Worm (Caenorhabditis elegans) whole organism, L3 larva: ENCODE results near the gene C24H12.4.

Experiments
- ama-1 ChIP-seq: fragments of 150-350 bp; optimal IDR thresholded peaks from 2 replicates; lab custom pipeline; 2018
- ceh-9 ChIP-seq: sonication (generic microtip); optimal IDR thresholded peaks from 2 replicates; lab custom pipeline; 2018; ENCODE audit warnings: missing biosample characterization, missing genetic modification characterization
- elt-2 ChIP-seq: sonication (generic microtip); optimal IDR thresholded peaks from 2 replicates; lab custom pipeline; 2016; ENCODE audit warnings: missing genetic modification reagents, mild to moderate bottlenecking, missing genetic modification characterization, missing compliant biosample characterization
- elt-3 ChIP-seq, 3 experiments: fragments of 150-350 bp in 1 of 3; sonication (generic microtip) in 2 of 3; optimal IDR thresholded peaks; 2 replicates in 2 of 3; 4 replicates in 1 of 3; lab custom pipeline; 2014 to 2017; ENCODE audit warnings: missing biosample characterization in 3 of 3, missing genetic modification characterization in 3 of 3
- fkh-10 ChIP-seq: sonication (generic microtip); optimal IDR thresholded peaks from 2 replicates; lab custom pipeline; 2017; ENCODE audit warnings: missing biosample characterization, missing genetic modification reagents, missing genetic modification characterization
- fkh-2 ChIP-seq: fragments of 150-350 bp; optimal IDR thresholded peaks from 2 replicates; lab custom pipeline; 2014; ENCODE audit warnings: missing biosample characterization, missing genetic modification reagents, missing genetic modification characterization
- nfya-1 ChIP-seq: sonication (generic microtip); optimal IDR thresholded peaks from 2 replicates; lab custom pipeline; 2017; ENCODE audit warnings: missing genetic modification characterization, mild to moderate bottlenecking, missing compliant biosample characterization, antibody characterized with exemption, moderate library complexity; ENCODE audit not compliant: insufficient read depth
- nhr-11 ChIP-seq: fragments of 150-350 bp; optimal IDR thresholded peaks from 2 replicates; lab custom pipeline; 2014; ENCODE audit warnings: missing biosample characterization, missing genetic modification characterization
- nhr-23 ChIP-seq: fragments of 150-350 bp; optimal IDR thresholded peaks from 2 replicates; lab custom pipeline; 2014; ENCODE audit warnings: missing biosample characterization, missing genetic modification reagents, missing genetic modification characterization
- nhr-237 ChIP-seq: fragments of 150-350 bp; optimal IDR thresholded peaks from 2 replicates; lab custom pipeline; 2014; ENCODE audit warnings: missing biosample characterization, missing genetic modification characterization
- nhr-28 ChIP-seq: fragments of 150-350 bp; optimal IDR thresholded peaks from 2 replicates; lab custom pipeline; 2014; ENCODE audit warnings: missing biosample characterization, missing genetic modification characterization
- snpc-4 ChIP-seq: fragments of 150-350 bp; optimal IDR thresholded peaks from 2 replicates; lab custom pipeline; 2014; ENCODE audit warnings: missing biosample characterization, missing genetic modification characterization
- unc-39 ChIP-seq: sonication (generic microtip); optimal IDR thresholded peaks from 4 replicates; lab custom pipeline; 2017; ENCODE audit warnings: missing biosample characterization, missing genetic modification characterization
- ztf-11 ChIP-seq: fragments of 150-350 bp; optimal IDR thresholded peaks from 2 replicates; lab custom pipeline; 2014; ENCODE audit warnings: missing biosample characterization, missing genetic modification characterization

- TF ChIP-seq nhr-28 (tag; lab: Kevin White, UChicago): no peak
- TF ChIP-seq fkh-10 (GFP tag; lab: Kevin White, UChicago): no peak
- TF ChIP-seq fkh-2: no peak
- no peak for TF ChIP-seq nfya-1 (tag; lab: Kevin White, UChicago)
- no peak for TF ChIP-seq nhr-11 (tag; lab: Kevin White, UChicago)
- no peak for TF ChIP-seq snpc-4
- TF ChIP-seq elt-3 (tag; optimal IDR thresholded peaks at IDR 0.05; lab: Kevin White, UChicago): no peak
- TF ChIP-seq nhr-23 (tag; lab: Kevin White, UChicago): no peak
- no peak for TF ChIP-seq ama-1 (lab: Kevin White, UChicago)
- no peak for TF ChIP-seq unc-39 (tag; lab: Kevin White, UChicago)
- no peak for TF ChIP-seq ztf-11 (tag; lab: Kevin White, UChicago)
- TF ChIP-seq nhr-237: no peak
- no peak for TF ChIP-seq ceh-9 (tag; lab: Kevin White, UChicago)
- no peak for TF ChIP-seq elt-2
Measured at ce11 chrII:423086-423485, 12.1 kb downstream of the C24H12.4 start, which contains the start of gene C24H12.8.
